Fruit fly (Drosophila melanogaster): Measurements from ENCODE around the gene Meics.

The Meics gene

DNA sequence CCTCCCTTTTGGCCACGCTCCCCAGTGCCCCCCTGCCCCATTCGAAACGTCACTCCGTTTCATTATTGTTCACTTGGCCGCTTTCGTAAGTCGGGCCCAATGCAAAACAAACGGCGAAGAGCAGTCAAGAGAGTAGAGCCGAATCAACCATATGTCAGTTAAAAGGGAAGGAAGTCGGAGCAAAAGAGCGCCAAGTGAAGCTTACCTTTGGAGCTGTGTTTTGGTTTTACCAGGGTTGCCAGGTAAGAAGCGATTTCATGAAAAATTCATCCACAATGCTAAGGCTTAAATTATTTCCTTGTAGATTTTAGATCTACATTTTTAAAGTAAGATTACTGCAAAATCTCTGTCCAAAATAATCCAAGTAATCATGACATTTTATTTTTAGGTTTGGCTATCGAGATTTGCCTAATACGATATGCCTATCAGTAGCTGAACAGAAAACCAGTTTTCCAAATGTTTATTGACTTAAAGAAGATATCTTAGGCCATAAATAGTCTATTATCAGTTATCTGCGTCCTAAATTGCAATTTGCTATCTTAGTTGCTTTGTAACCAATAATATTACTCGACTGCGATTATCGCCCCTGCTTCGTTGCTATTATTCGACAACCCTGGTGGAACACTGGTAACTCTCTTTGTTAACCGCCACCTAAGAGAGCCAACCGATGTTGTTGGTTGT, 25.9 kb downstream of the Meics start (continued):
- TF ChIP-seq CG34224 (GFP tag; IDR thresholded peaks at IDR 0.05; ENCODE audit: partially characterized antibody) (no peak), eyg (GFP tag; optimal IDR thresholded peaks at IDR 0.05) (peak; percentile 91), Meics (GFP tag; optimal IDR thresholded peaks at IDR 0.05) (no peak), CG32532 (GFP tag; IDR thresholded peaks at IDR 0.05) (no peak; the same call in none of the 2 replicates), dan (GFP tag; IDR thresholded peaks at IDR 0.05) (no peak), Sin3A (optimal IDR thresholded peaks at IDR 0.05) (no peak), CG17361 (GFP tag; IDR thresholded peaks at IDR 0.05) (peak; percentile 97), pb (GFP tag; optimal IDR thresholded peaks at IDR 0.05) (peak; percentile 85), jing (GFP tag; optimal IDR thresholded peaks at IDR 0.05) (peak; percentile 66), gfzf (GFP tag; optimal IDR thresholded peaks at IDR 0.05) (no peak), CG7357 (GFP tag; IDR thresholded peaks at IDR 0.05) (peak; percentile 61; the same call in 2 of the 3 replicates), zfh1 (GFP tag; IDR thresholded peaks at IDR 0.05) (peak; percentile 62), CG9215 (GFP tag; IDR thresholded peaks at IDR 0.05) (peak; percentile 76), klu (GFP tag; IDR thresholded peaks at IDR 0.05) (peak; percentile 74; the same call in 1 of the 2 replicates), CG33557 (GFP tag; optimal IDR thresholded peaks at IDR 0.05) (peak; percentile 85), CG18011 (GFP tag; optimal IDR thresholded peaks at IDR 0.05) (peak; percentile 75), CG8359 (GFP tag; optimal IDR thresholded peaks at IDR 0.05; ENCODE audit: borderline replicate concordance) (peak; percentile 74), CG9876 (GFP tag; optimal IDR thresholded peaks at IDR 0.05) (peak; percentile 66), Gug (GFP tag; IDR thresholded peaks at IDR 0.05) (peak; percentile 67; the same call in 3 of the 4 replicates), CG6813 (GFP tag; optimal IDR thresholded peaks at IDR 0.05) (peak; percentile 82), vvl (GFP tag; IDR thresholded peaks at IDR 0.05) (peak; percentile 60; the same call in 1 of the 2 replicates), Ssrp (tag; optimal IDR thresholded peaks at IDR 0.05) (peak; percentile 87), rib (GFP tag; IDR thresholded peaks at IDR 0.05) (no peak), CG12942 (GFP tag; optimal IDR thresholded peaks at IDR 0.05) (peak; percentile 78)

dm6 chr3L:13936771-13937170, 27.7 kb downstream of the Meics start:
- TF ChIP-seq chinmo (GFP tag; IDR thresholded peaks at IDR 0.05; ENCODE audit: partially characterized antibody) (0 out of 4 replicates have a peak, but pooled peaks have one; percentile 56), Drgx (GFP tag; IDR thresholded peaks at IDR 0.05) (peak; percentile 53; the same call in 1 of the 2 replicates), trh (GFP tag; optimal IDR thresholded peaks at IDR 0.05) (no peak), CG11247 (GFP tag; IDR thresholded peaks at IDR 0.05) (no peak)

dm6 chr3L:13934902-13935301, 29.6 kb downstream of the Meics start:
- TF ChIP-seq Hand (GFP tag; optimal IDR thresholded peaks at IDR 0.05), result no peak
- no peak for TF ChIP-seq sim (GFP tag; IDR thresholded peaks at IDR 0.05)
- TF ChIP-seq eve (GFP tag; optimal IDR thresholded peaks at IDR 0.05), result no peak
- TF ChIP-seq sna (GFP tag; IDR thresholded peaks at IDR 0.05; ENCODE audit: partially characterized antibody), result 0 out of 2 replicates have a peak, but pooled peaks have one; percentile 16
- TF ChIP-seq chinmo (GFP tag; IDR thresholded peaks at IDR 0.05; ENCODE audit: partially characterized antibody), result peak; percentile 88; the same call in 2 of the 4 replicates
- no peak for TF ChIP-seq ash1 (GFP tag; optimal IDR thresholded peaks at IDR 0.05)
- no peak for TF ChIP-seq CG14441 (GFP tag; IDR thresholded peaks at IDR 0.05)
- TF ChIP-seq CG15601 (tag; optimal IDR thresholded peaks at IDR 0.05), result no peak
- TF ChIP-seq kni (GFP tag; optimal IDR thresholded peaks at IDR 0.05), result peak; percentile 5
- no peak for TF ChIP-seq sd (tag; optimal IDR thresholded peaks at IDR 0.05)
- TF ChIP-seq nom (GFP tag; optimal IDR thresholded peaks at IDR 0.05), result peak; percentile 39
- TF ChIP-seq ken (GFP tag; IDR thresholded peaks at IDR 0.05), result no peak
- no peak for TF ChIP-seq Lpt (GFP tag; optimal IDR thresholded peaks at IDR 0.05)
- TF ChIP-seq CG15479 (GFP tag; optimal IDR thresholded peaks at IDR 0.05), result no peak
- no peak for TF ChIP-seq Hr51 (GFP tag; optimal IDR thresholded peaks at IDR 0.05)
- TF ChIP-seq Tbp (GFP tag; optimal IDR thresholded peaks at IDR 0.05), result no peak
- no peak for TF ChIP-seq repo (GFP tag; optimal IDR thresholded peaks at IDR 0.05)
- no peak for TF ChIP-seq cas (GFP tag; IDR thresholded peaks at IDR 0.05)
- TF ChIP-seq CG17361 (GFP tag; IDR thresholded peaks at IDR 0.05), result no peak
- no peak for TF ChIP-seq slp2 (GFP tag; optimal IDR thresholded peaks at IDR 0.05)
- TF ChIP-seq GATAe (GFP tag; conservative IDR thresholded peaks at IDR 0.05), result no peak
- TF ChIP-seq C15 (GFP tag; IDR thresholded peaks at IDR 0.05), result no peak

All from whole organism, embryonic.